Fruit fly (Drosophila melanogaster) whole organism: ENCODE measurements around the gene ppk15.

Experiments
- CG8478 ChIP-seq: fragments of >200 bp; optimal IDR thresholded peaks from 2 replicates; lab custom pipeline; 2018; ENCODE audit warnings: inconsistent platforms
- Dll ChIP-seq: fragments of >200 bp; optimal IDR thresholded peaks from 2 replicates; lab custom pipeline; 2017
- EcR ChIP-seq, 2 experiments: fragments of >200 bp; optimal IDR thresholded peaks; 2 replicates each; lab custom pipeline; 2017; ENCODE audit warnings: missing biosample characterization in 2 of 2, missing genetic modification characterization in 2 of 2, missing genetic modification reagents in 2 of 2
- pan ChIP-seq: fragments of >200 bp; optimal IDR thresholded peaks from 2 replicates; lab custom pipeline; 2017
- psq ChIP-seq: fragments of >200 bp; optimal IDR thresholded peaks from 2 replicates; lab custom pipeline; 2017
- usp ChIP-seq: fragments of >200 bp; optimal IDR thresholded peaks from 2 replicates; lab custom pipeline; 2017; ENCODE audit warnings: missing biosample characterization, missing genetic modification characterization, mixed read lengths

The ppk15 gene

dm6 chr3R:26403556-26403955 lies at the start of gene ppk15:
Gene ppk15 (minus strand): TSS chr3R:26403656.
- TF ChIP-seq Dll (no peak), EcR (GFP tag; optimal IDR thresholded peaks at IDR 0.05; lab: Kevin White, UChicago) (no peak), pan (no peak), usp (no peak), CG8478 (lab: Kevin White, UChicago) (no peak), psq (lab: Kevin White, UChicago) (no peak)

dm6 chr3R:26452345-26452744 lies 48.9 kb upstream of the ppk15 start, which contains the start of gene CG5447:
Gene CG5447 (plus strand): TSS chr3R:26452534.
- no peak for TF ChIP-seq pan
- TF ChIP-seq CG8478 (lab: Kevin White, UChicago) = no peak
- no peak for TF ChIP-seq Dll
- TF ChIP-seq psq (lab: Kevin White, UChicago) = no peak
- TF ChIP-seq EcR (GFP tag; optimal IDR thresholded peaks at IDR 0.05; lab: Kevin White, UChicago) = no peak
- no peak for TF ChIP-seq usp

- no peak for TF ChIP-seq usp
- TF ChIP-seq pan = no peak
- TF ChIP-seq psq (lab: Kevin White, UChicago) = no peak
- no peak for TF ChIP-seq CG8478 (lab: Kevin White, UChicago)
- no peak for TF ChIP-seq Dll
- no peak for TF ChIP-seq EcR (GFP tag; optimal IDR thresholded peaks at IDR 0.05; lab: Kevin White, UChicago)
These were observed 46.9 kb upstream of the ppk15 start, which contains the start of gene Hex-t2 for dm6 chr3R:26450371-26450770. Gene Hex-t2 (plus strand): TSS chr3R:26450671.

- TF ChIP-seq CG8478 (lab: Kevin White, UChicago) = no peak
- TF ChIP-seq pan = no peak
- no peak for TF ChIP-seq usp
- TF ChIP-seq psq (lab: Kevin White, UChicago) = no peak
- no peak for TF ChIP-seq Dll
- TF ChIP-seq EcR (GFP tag; optimal IDR thresholded peaks at IDR 0.05; lab: Kevin White, UChicago) = no peak
These were observed 45.3 kb upstream of the ppk15 start, which contains the start of gene Hex-t1 for dm6 chr3R:26448779-26449178. Gene Hex-t1 (plus strand): TSS chr3R:26449079.

dm6 chr3R:26443875-26444511 lies 40.5 kb upstream of the ppk15 start:
- TF ChIP-seq pan (no peak), usp (no peak), CG8478 (lab: Kevin White, UChicago) (no peak), EcR (GFP tag; optimal IDR thresholded peaks at IDR 0.05; lab: Kevin White, UChicago) (no peak), Dll (no peak), psq (lab: Kevin White, UChicago) (no peak)

- TF ChIP-seq EcR (GFP tag; optimal IDR thresholded peaks at IDR 0.05; lab: Kevin White, UChicago) = no peak
- TF ChIP-seq Dll = no peak
- no peak for TF ChIP-seq psq (lab: Kevin White, UChicago)
- no peak for TF ChIP-seq CG8478 (lab: Kevin White, UChicago)
- TF ChIP-seq pan = no peak
- no peak for TF ChIP-seq usp
These were observed 39.9 kb upstream of the ppk15 start for dm6 chr3R:26443343-26443742.

dm6 chr3R:26442609-26443180 lies 39.2 kb upstream of the ppk15 start:
- TF ChIP-seq CG8478 (lab: Kevin White, UChicago) = no peak
- no peak for TF ChIP-seq psq (lab: Kevin White, UChicago)
- no peak for TF ChIP-seq EcR (GFP tag; optimal IDR thresholded peaks at IDR 0.05; lab: Kevin White, UChicago)

dm6 chr3R:26440455-26441196 lies 37.2 kb upstream of the ppk15 start, which contains the start of gene tx:
Gene tx (plus strand): TSS chr3R:26440778.
- no peak for TF ChIP-seq usp
- TF ChIP-seq pan = no peak
- no peak for TF ChIP-seq EcR (GFP tag; optimal IDR thresholded peaks at IDR 0.05; lab: Kevin White, UChicago)
- no peak for TF ChIP-seq CG8478 (lab: Kevin White, UChicago)
- no peak for TF ChIP-seq Dll
- TF ChIP-seq psq (lab: Kevin White, UChicago) = no peak

dm6 chr3R:26436540-26436939 lies 33.1 kb upstream of the ppk15 start:
- TF ChIP-seq Dll (no peak), EcR (GFP tag; optimal IDR thresholded peaks at IDR 0.05; lab: Kevin White, UChicago) (no peak), usp (no peak), psq (lab: Kevin White, UChicago) (no peak), pan (no peak), CG8478 (lab: Kevin White, UChicago) (no peak)

- TF ChIP-seq usp (no peak), pan (no peak), Dll (no peak), psq (lab: Kevin White, UChicago) (no peak), EcR (GFP tag; optimal IDR thresholded peaks at IDR 0.05; lab: Kevin White, UChicago) (no peak), CG8478 (lab: Kevin White, UChicago) (no peak)
These were observed 32.5 kb upstream of the ppk15 start for dm6 chr3R:26436001-26436400.

dm6 chr3R:26433743-26434142 lies 30.3 kb upstream of the ppk15 start:
- TF ChIP-seq usp (no peak), EcR (GFP tag; optimal IDR thresholded peaks at IDR 0.05; lab: Kevin White, UChicago) (no peak), pan (no peak), CG8478 (lab: Kevin White, UChicago) (no peak), Dll (no peak), psq (lab: Kevin White, UChicago) (no peak)

- TF ChIP-seq usp = no peak
- TF ChIP-seq pan = no peak
- TF ChIP-seq EcR (GFP tag; optimal IDR thresholded peaks at IDR 0.05; lab: Kevin White, UChicago) = no peak
- no peak for TF ChIP-seq Dll
- TF ChIP-seq psq (lab: Kevin White, UChicago) = no peak
- no peak for TF ChIP-seq CG8478 (lab: Kevin White, UChicago)
These were observed 29.5 kb upstream of the ppk15 start for dm6 chr3R:26432978-26433377.
